Worm (Caenorhabditis elegans) whole organism, mixed stage, embryonic: Measurements from ENCODE around the gene nhr-142.

Source experiments
- hlh-1 ChIP-seq: fragments of 150-350 bp; optimal IDR thresholded peaks from 2 replicates; lab custom pipeline; 2014; ENCODE audit warnings: missing biosample characterization, missing genetic modification reagents, missing genetic modification characterization
- mep-1 ChIP-seq: fragments of 150-350 bp; optimal IDR thresholded peaks from 2 replicates; lab custom pipeline; 2017; ENCODE audit warnings: missing biosample characterization, missing genetic modification reagents, missing genetic modification characterization, inconsistent platforms
- pha-4 ChIP-seq: fragments of 150-350 bp; optimal IDR thresholded peaks from 2 replicates; lab custom pipeline; 2018; ENCODE audit warnings: missing biosample characterization, missing genetic modification reagents, missing genetic modification characterization

ce11 chrV:5813060-5813659 lies 22.8 kb upstream of the nhr-142 start, which contains the start of gene ZC250.4:
- TF ChIP-seq mep-1 (tag; lab: Kevin White, UChicago) (no peak), pha-4 (tag; lab: Kevin White, UChicago) (no peak), hlh-1 (tag; lab: Kevin White, UChicago) (no peak)
